Fruit fly (Drosophila melanogaster): Measurements from ENCODE around the gene CG3777.

- TF ChIP-seq psq (optimal IDR thresholded peaks at IDR 0.05) (no peak), insv (optimal IDR thresholded peaks at IDR 0.05) (no peak), Myc (optimal IDR thresholded peaks at IDR 0.05) (no peak), h (optimal IDR thresholded peaks at IDR 0.05) (no peak), ttk (optimal IDR thresholded peaks at IDR 0.05) (no peak), Sin3A (optimal IDR thresholded peaks at IDR 0.05) (no peak)
These were observed 3.4 kb upstream of the CG3777 start for dm6 chrX:276065-276464.
